Worm (Caenorhabditis elegans) whole organism, early embryonic: ENCODE results near the gene F59F3.6.

Experiments used
- B0310.2 ChIP-seq: sonication (generic microtip); optimal IDR thresholded peaks from 2 replicates; lab custom pipeline; 2016; ENCODE audit warnings: mild to moderate bottlenecking, missing genetic modification characterization, missing compliant biosample characterization
- aly-1 ChIP-seq: sonication (generic microtip); optimal IDR thresholded peaks from 2 replicates; lab custom pipeline; 2016; ENCODE audit warnings: missing genetic modification characterization, missing compliant biosample characterization
- ama-1 ChIP-seq: fragments of 150-350 bp; optimal IDR thresholded peaks from 2 replicates; lab custom pipeline; 2014
- ets-7 ChIP-seq: sonication (generic microtip); optimal IDR thresholded peaks from 2 replicates; lab custom pipeline; 2016; ENCODE audit warnings: missing genotype, missing genetic modification characterization, missing compliant biosample characterization
- flt-1 ChIP-seq: fragments of 200-800 bp; sonication (Bioruptor generic); IDR thresholded peaks from 2 replicates; pipeline ENCODE4 v1.3.6; 2022; ENCODE audit warnings: missing genetic modification characterization, missing compliant biosample characterization
- hmbx-1 ChIP-seq: sonication (generic microtip); optimal IDR thresholded peaks from 2 replicates; lab custom pipeline; 2016; ENCODE audit warnings: mild to moderate bottlenecking, missing genetic modification characterization, missing compliant biosample characterization
- pes-1 ChIP-seq: fragments of 200-800 bp; sonication (Bioruptor generic); IDR thresholded peaks from 2 replicates; pipeline ENCODE4 v1.3.6; 2022; ENCODE audit warnings: missing genetic modification reagents, missing genetic modification characterization, missing compliant biosample characterization
- scrt-1 ChIP-seq: fragments of 200-800 bp; sonication (Bioruptor generic); IDR thresholded peaks from 2 replicates; pipeline ENCODE4 v1.3.6; 2022; ENCODE audit warnings: missing genetic modification characterization, missing compliant biosample characterization
- sea-1 ChIP-seq: fragments of 200-800 bp; sonication (Bioruptor generic); conservative IDR thresholded peaks from 2 replicates; pipeline ENCODE4 v1.3.6; 2022; ENCODE audit warnings: missing genetic modification characterization, missing compliant biosample characterization
- tbx-11 ChIP-seq: fragments of 200-800 bp; sonication (Bioruptor generic); IDR thresholded peaks from 2 replicates; pipeline ENCODE4 v1.3.6; 2022; ENCODE audit warnings: missing genetic modification characterization, missing compliant biosample characterization

ce11 chrX:11031869-11032268, 32.8 kb upstream of the F59F3.6 start:
- TF ChIP-seq tbx-11 (no peak), ama-1 (lab: Kevin White, UChicago) (no peak), sea-1 (no peak), ets-7 (tag; lab: Kevin White, UChicago) (no peak), scrt-1 (GFP tag; lab: Robert Waterston, UW) (no peak), aly-1 (tag; lab: Kevin White, UChicago) (no peak), B0310.2 (tag; lab: Kevin White, UChicago) (no peak), pes-1 (GFP tag; lab: Robert Waterston, UW) (0 out of 2 replicates have a peak, but pooled peaks have one; percentile 27), flt-1 (GFP tag; lab: Robert Waterston, UW) (no peak), hmbx-1 (tag; lab: Kevin White, UChicago) (no peak)
